Fruit fly (Drosophila melanogaster): ENCODE measurements around the gene ath.

DNA sequence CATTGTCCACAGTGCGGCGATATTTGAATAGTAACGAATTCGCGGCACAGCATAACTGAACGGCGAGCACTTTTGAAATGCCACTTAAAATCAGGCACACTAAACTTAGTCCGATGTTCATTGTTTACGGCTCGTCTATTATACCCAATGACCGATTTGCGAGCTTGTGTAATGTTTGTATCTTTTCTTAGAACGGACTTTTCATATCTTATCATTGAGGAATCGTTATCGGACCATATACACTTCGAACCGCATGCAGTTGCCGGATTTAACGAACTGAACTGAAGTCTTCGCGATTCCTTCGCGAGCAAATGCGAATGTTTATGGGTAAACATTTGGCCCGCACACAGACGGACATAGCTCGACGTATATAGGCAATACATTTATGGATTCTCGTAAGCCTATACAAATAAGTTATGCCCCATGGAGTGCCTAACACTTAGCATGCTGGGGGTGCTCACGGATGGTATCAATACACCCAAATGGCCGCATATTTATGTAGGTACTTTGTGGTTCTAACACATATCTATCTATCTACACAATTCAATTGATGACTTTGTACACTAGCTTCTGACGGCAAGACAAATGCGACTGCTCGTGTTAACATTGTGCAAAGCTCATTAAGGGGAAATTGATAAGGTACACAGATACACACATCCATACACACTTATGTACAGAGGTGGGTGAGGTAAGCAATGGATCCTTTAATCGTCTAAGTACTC lies 26.9 kb downstream of the ath start, which contains the start of gene mthl15:
- TF ChIP-seq dac (GFP tag; optimal IDR thresholded peaks at IDR 0.05) (no peak), Gug (GFP tag; IDR thresholded peaks at IDR 0.05) (no peak), Hr39 (GFP tag; optimal IDR thresholded peaks at IDR 0.05) (no peak), Lpt (GFP tag; optimal IDR thresholded peaks at IDR 0.05) (no peak), CG8319 (GFP tag; optimal IDR thresholded peaks at IDR 0.05) (no peak), Smox (GFP tag; optimal IDR thresholded peaks at IDR 0.05) (no peak), Met (GFP tag; optimal IDR thresholded peaks at IDR 0.05) (no peak), CG10669 (GFP tag; optimal IDR thresholded peaks at IDR 0.05) (no peak), CG31627 (GFP tag; optimal IDR thresholded peaks at IDR 0.05) (no peak), Ets96B (tag; optimal IDR thresholded peaks at IDR 0.05) (no peak), Hr38 (GFP tag; optimal IDR thresholded peaks at IDR 0.05) (no peak), Eip93F (GFP tag; optimal IDR thresholded peaks at IDR 0.05) (no peak), Sox14 (GFP tag; optimal IDR thresholded peaks at IDR 0.05) (no peak), CG4318 (GFP tag; optimal IDR thresholded peaks at IDR 0.05) (no peak)
